Worm (Caenorhabditis elegans): ENCODE data around the gene F01F1.3.

The F01F1.3 gene

ce11 chrIII:5838159-5839046 lies 33.3 kb upstream of the F01F1.3 start:
- TF ChIP-seq zag-1 (tag; optimal IDR thresholded peaks at IDR 0.05) (no peak), tbx-2 (tag; optimal IDR thresholded peaks at IDR 0.05) (no peak), nhr-28 (tag; optimal IDR thresholded peaks at IDR 0.05) (no peak), elt-3 (tag; optimal IDR thresholded peaks at IDR 0.05) (no peak), R02D3.7 (tag; optimal IDR thresholded peaks at IDR 0.05) (no peak), elt-2 (tag; optimal IDR thresholded peaks at IDR 0.05) (peak; percentile 95), nhr-76 (tag; optimal IDR thresholded peaks at IDR 0.05) (no peak), mdl-1 (tag; optimal IDR thresholded peaks at IDR 0.05) (peak; percentile 11), jun-1 (tag; optimal IDR thresholded peaks at IDR 0.05) (peak; percentile 35), elt-1 (tag; optimal IDR thresholded peaks at IDR 0.05) (peak; percentile 59), egl-27 (tag; optimal IDR thresholded peaks at IDR 0.05) (no peak), ceh-9 (tag; optimal IDR thresholded peaks at IDR 0.05) (no peak), daf-12 (tag; optimal IDR thresholded peaks at IDR 0.05) (no peak), nhr-23 (tag; optimal IDR thresholded peaks at IDR 0.05) (peak; percentile 46), eor-1 (tag; optimal IDR thresholded peaks at IDR 0.05) (no peak), mml-1 (tag; optimal IDR thresholded peaks at IDR 0.05) (no peak), lin-39 (tag; optimal IDR thresholded peaks at IDR 0.05) (no peak), nfya-1 (tag; optimal IDR thresholded peaks at IDR 0.05; ENCODE audit: insufficient read depth) (peak; percentile 14), pha-4 (tag; optimal IDR thresholded peaks at IDR 0.05) (peak; percentile 75), egl-5 (tag; optimal IDR thresholded peaks at IDR 0.05) (no peak), nhr-25 (tag; optimal IDR thresholded peaks at IDR 0.05) (no peak), nhr-11 (tag; optimal IDR thresholded peaks at IDR 0.05) (no peak), fos-1 (tag; optimal IDR thresholded peaks at IDR 0.05) (no peak), lsy-12 (tag; optimal IDR thresholded peaks at IDR 0.05) (peak; percentile 53), pqm-1 (tag; optimal IDR thresholded peaks at IDR 0.05) (peak; percentile 93), ama-1 (optimal IDR thresholded peaks at IDR 0.05) (peak; percentile 73), ztf-11 (tag; optimal IDR thresholded peaks at IDR 0.05) (no peak), sea-2 (GFP tag; optimal IDR thresholded peaks at IDR 0.05) (no peak), ZK546.5 (tag; optimal IDR thresholded peaks at IDR 0.05) (no peak), nhr-67 (tag; optimal IDR thresholded peaks at IDR 0.05) (no peak), nhr-43 (tag; optimal IDR thresholded peaks at IDR 0.05; ENCODE audit: poor library complexity, severe bottlenecking) (peak; percentile 44)

ce11 chrIII:5839147-5839546 lies 32.6 kb upstream of the F01F1.3 start:
- TF ChIP-seq hmg-11 (tag; optimal IDR thresholded peaks at IDR 0.05) (no peak), mdl-1 (tag; optimal IDR thresholded peaks at IDR 0.05) (no peak), elt-2 (tag; optimal IDR thresholded peaks at IDR 0.05) (peak; percentile 76), pha-4 (tag; optimal IDR thresholded peaks at IDR 0.05) (no peak), tbx-2 (tag; optimal IDR thresholded peaks at IDR 0.05) (no peak), ceh-28 (tag; optimal IDR thresholded peaks at IDR 0.05) (peak; percentile 83), nhr-11 (tag; optimal IDR thresholded peaks at IDR 0.05) (no peak), aly-2 (tag; optimal IDR thresholded peaks at IDR 0.05) (no peak), zag-1 (tag; optimal IDR thresholded peaks at IDR 0.05) (no peak), nhr-23 (tag; optimal IDR thresholded peaks at IDR 0.05) (peak; percentile 61), egl-27 (tag; optimal IDR thresholded peaks at IDR 0.05) (no peak), nfya-1 (tag; optimal IDR thresholded peaks at IDR 0.05; ENCODE audit: insufficient read depth) (no peak), jun-1 (tag; optimal IDR thresholded peaks at IDR 0.05) (peak; percentile 31), ceh-16 (tag; optimal IDR thresholded peaks at IDR 0.05) (no peak), mml-1 (tag; optimal IDR thresholded peaks at IDR 0.05) (no peak), fkh-2 (tag; optimal IDR thresholded peaks at IDR 0.05) (no peak), nhr-67 (tag; optimal IDR thresholded peaks at IDR 0.05) (no peak), ztf-4 (tag; optimal IDR thresholded peaks at IDR 0.05) (no peak), unc-62 (GFP tag; optimal IDR thresholded peaks at IDR 0.05) (no peak), nhr-43 (tag; optimal IDR thresholded peaks at IDR 0.05; ENCODE audit: poor library complexity, severe bottlenecking) (peak; percentile 69), egl-5 (tag; optimal IDR thresholded peaks at IDR 0.05) (no peak), elt-1 (tag; optimal IDR thresholded peaks at IDR 0.05) (no peak), ZK546.5 (tag; optimal IDR thresholded peaks at IDR 0.05) (no peak), nhr-237 (tag; optimal IDR thresholded peaks at IDR 0.05) (no peak), nhr-28 (tag; optimal IDR thresholded peaks at IDR 0.05) (no peak), snpc-4 (tag; optimal IDR thresholded peaks at IDR 0.05) (no peak), nhr-12 (tag; optimal IDR thresholded peaks at IDR 0.05) (no peak), elt-3 (tag; optimal IDR thresholded peaks at IDR 0.05) (peak in 1 of 3 experiments; percentile 10), eor-1 (tag; optimal IDR thresholded peaks at IDR 0.05) (no peak), ama-1 (optimal IDR thresholded peaks at IDR 0.05) (no peak), ztf-11 (tag; optimal IDR thresholded peaks at IDR 0.05) (no peak), pqm-1 (tag; optimal IDR thresholded peaks at IDR 0.05) (peak; percentile 83)

Data from whole organism, L3 larva.